Fruit fly (Drosophila melanogaster) S2 (cell line): ENCODE results near the gene CG12986.

Experiments used
- CG8478 ChIP-seq: fragments of >200 bp; optimal IDR thresholded peaks from 2 replicates; lab custom pipeline; 2018
- CTCF ChIP-seq, 2 experiments: fragments of >200 bp; optimal IDR thresholded peaks; 2 replicates each; lab custom pipeline; 2018

Gene CG12986

dm6 chrX:17804048-17804447 is 15.4 kb downstream of the CG12986 start:
- no peak for TF ChIP-seq CG8478 (lab: Kevin White, UChicago)
- no peak for TF ChIP-seq CTCF (optimal IDR thresholded peaks at IDR 0.05; lab: Kevin White, UChicago)

dm6 chrX:17802353-17803121 is 16.9 kb downstream of the CG12986 start:
- TF ChIP-seq CTCF (optimal IDR thresholded peaks at IDR 0.05; lab: Kevin White, UChicago) (no peak), CG8478 (lab: Kevin White, UChicago) (no peak)

dm6 chrX:17799803-17800151 is 19.7 kb downstream of the CG12986 start:
- no peak for TF ChIP-seq CTCF (optimal IDR thresholded peaks at IDR 0.05; lab: Kevin White, UChicago)
- TF ChIP-seq CG8478 (lab: Kevin White, UChicago): no peak

- TF ChIP-seq CTCF (optimal IDR thresholded peaks at IDR 0.05; lab: Kevin White, UChicago) (no peak), CG8478 (lab: Kevin White, UChicago) (no peak)
Measured at dm6 chrX:17799070-17799802, 20.2 kb downstream of the CG12986 start.

dm6 chrX:17790710-17791109 is 28.8 kb downstream of the CG12986 start, which contains the start of gene OdsH:
TSS of gene OdsH (plus strand) at chrX:17791010.
- TF ChIP-seq CG8478 (lab: Kevin White, UChicago) (no peak), CTCF (optimal IDR thresholded peaks at IDR 0.05; lab: Kevin White, UChicago) (no peak)

dm6 chrX:17790072-17790471 is 29.4 kb downstream of the CG12986 start:
- TF ChIP-seq CTCF (optimal IDR thresholded peaks at IDR 0.05; lab: Kevin White, UChicago) (peak in 1 of 2 experiments; percentile 11), CG8478 (lab: Kevin White, UChicago) (no peak)

- TF ChIP-seq CG8478 (lab: Kevin White, UChicago): no peak
- peak in 1 of 2 experiments; percentile 50 for TF ChIP-seq CTCF (optimal IDR thresholded peaks at IDR 0.05; lab: Kevin White, UChicago)
Measured at dm6 chrX:17789413-17790054, 30.0 kb downstream of the CG12986 start.

dm6 chrX:17782058-17782457 is 37.4 kb downstream of the CG12986 start:
- TF ChIP-seq CTCF (optimal IDR thresholded peaks at IDR 0.05; lab: Kevin White, UChicago): no peak
- no peak for TF ChIP-seq CG8478 (lab: Kevin White, UChicago)

- no peak for TF ChIP-seq CTCF (optimal IDR thresholded peaks at IDR 0.05; lab: Kevin White, UChicago)
- TF ChIP-seq CG8478 (lab: Kevin White, UChicago): no peak
Measured at dm6 chrX:17780834-17781233, 38.7 kb downstream of the CG12986 start.

dm6 chrX:17780295-17780694 is 39.2 kb downstream of the CG12986 start:
- TF ChIP-seq CG8478 (lab: Kevin White, UChicago): no peak
- TF ChIP-seq CTCF (optimal IDR thresholded peaks at IDR 0.05; lab: Kevin White, UChicago): no peak

- TF ChIP-seq CG8478 (lab: Kevin White, UChicago) (no peak), CTCF (optimal IDR thresholded peaks at IDR 0.05; lab: Kevin White, UChicago) (no peak)
Measured at dm6 chrX:17774548-17774947, 44.9 kb downstream of the CG12986 start.

- TF ChIP-seq CTCF (optimal IDR thresholded peaks at IDR 0.05; lab: Kevin White, UChicago): no peak
Measured at dm6 chrX:17771878-17772277, 47.6 kb downstream of the CG12986 start.

- TF ChIP-seq CTCF (optimal IDR thresholded peaks at IDR 0.05; lab: Kevin White, UChicago) (no peak), CG8478 (lab: Kevin White, UChicago) (no peak)
Measured at dm6 chrX:17769179-17769578, 50.3 kb downstream of the CG12986 start.
